Fruit fly (Drosophila melanogaster) Kc167 (cell line): ENCODE data around the gene CG10163.

Source experiments
- Myc ChIP-seq: fragments of >200 bp; optimal IDR thresholded peaks from 2 replicates; lab custom pipeline; 2017; ENCODE audit warnings: missing external identifiers
- Sin3A ChIP-seq: fragments of >200 bp; optimal IDR thresholded peaks from 2 replicates; lab custom pipeline; 2018; ENCODE audit warnings: missing external identifiers
- h ChIP-seq: fragments of >200 bp; optimal IDR thresholded peaks from 3 replicates; lab custom pipeline; 2018; ENCODE audit warnings: missing external identifiers
- insv ChIP-seq: fragments of >200 bp; optimal IDR thresholded peaks from 3 replicates; lab custom pipeline; 2018; ENCODE audit warnings: missing external identifiers
- psq ChIP-seq: fragments of >200 bp; optimal IDR thresholded peaks from 2 replicates; lab custom pipeline; 2017; ENCODE audit warnings: missing external identifiers
- ttk ChIP-seq: sonication (Bioruptor generic); optimal IDR thresholded peaks from 2 replicates; lab custom pipeline; 2017; ENCODE audit warnings: missing external identifiers

CG10163 gene

DNA sequence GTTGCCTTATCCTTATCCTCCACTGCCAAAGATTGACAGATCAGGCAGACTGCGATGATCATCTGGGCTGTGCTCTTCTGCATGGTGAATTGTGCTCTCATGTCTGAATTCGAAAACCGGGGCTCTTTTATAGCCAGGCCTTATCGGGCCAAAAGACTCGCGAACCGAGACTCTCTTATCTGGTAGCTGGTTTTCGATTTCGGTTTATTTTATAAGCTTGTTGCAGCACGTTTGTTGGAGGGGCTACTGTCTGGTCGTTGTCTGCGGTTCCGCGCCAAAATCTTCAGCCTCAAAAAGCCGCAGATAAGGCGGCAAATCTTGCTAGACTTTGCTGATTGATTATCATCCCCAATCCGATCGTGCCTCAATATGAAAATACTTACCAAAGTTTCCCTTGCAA, at the start of gene CG10163:
Gene CG10163 (minus strand): TSS at position 101 of the 400 bp plus-strand sequence.
- TF ChIP-seq h, result no peak
- TF ChIP-seq Myc, result no peak

DNA sequence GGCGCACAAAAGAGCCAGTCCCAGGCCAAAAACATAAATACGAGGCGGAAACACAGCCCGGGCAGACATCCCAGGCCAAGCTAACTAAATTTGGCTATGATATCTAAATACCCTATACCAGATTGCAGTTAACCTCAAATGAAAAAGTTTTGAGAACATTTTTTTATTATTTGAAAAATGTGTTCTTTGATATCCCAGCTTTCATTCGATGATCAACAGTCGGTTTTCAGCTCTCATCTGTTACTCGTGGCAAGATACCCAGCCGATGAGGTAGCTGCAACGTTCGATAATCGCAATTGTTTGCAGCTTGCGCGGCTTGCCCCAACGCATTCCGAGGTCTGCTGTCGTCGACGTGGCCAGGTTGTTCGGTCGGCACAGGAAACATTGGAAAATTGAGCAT, 48.7 kb upstream of the CG10163 start:
- TF ChIP-seq Sin3A (lab: Kevin White, UChicago) (no peak), ttk (no peak), h (no peak), Myc (no peak), psq (lab: Kevin White, UChicago) (no peak), insv (no peak)

DNA sequence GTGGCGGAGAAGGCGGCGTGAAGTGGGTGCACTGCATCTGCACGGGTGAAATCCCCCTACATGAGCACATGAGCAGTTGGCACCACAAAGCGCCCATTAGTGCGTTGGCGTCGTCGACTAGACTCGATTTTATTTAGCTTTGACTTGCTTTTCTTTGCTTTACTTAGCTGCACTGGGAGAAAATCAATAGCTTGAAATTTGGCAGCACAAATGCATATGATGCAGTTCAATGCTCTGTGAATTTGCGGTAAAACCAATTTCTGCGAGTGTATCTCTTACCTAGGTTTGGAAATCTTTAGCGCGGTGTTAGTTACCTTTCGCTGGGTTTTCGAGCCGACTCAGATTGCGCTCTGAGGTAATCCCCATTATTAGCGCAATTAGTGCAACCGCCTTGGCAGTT, 46.3 kb upstream of the CG10163 start:
- TF ChIP-seq Sin3A (lab: Kevin White, UChicago), result no peak
- TF ChIP-seq ttk, result no peak
- no peak for TF ChIP-seq h
- TF ChIP-seq Myc, result no peak

DNA sequence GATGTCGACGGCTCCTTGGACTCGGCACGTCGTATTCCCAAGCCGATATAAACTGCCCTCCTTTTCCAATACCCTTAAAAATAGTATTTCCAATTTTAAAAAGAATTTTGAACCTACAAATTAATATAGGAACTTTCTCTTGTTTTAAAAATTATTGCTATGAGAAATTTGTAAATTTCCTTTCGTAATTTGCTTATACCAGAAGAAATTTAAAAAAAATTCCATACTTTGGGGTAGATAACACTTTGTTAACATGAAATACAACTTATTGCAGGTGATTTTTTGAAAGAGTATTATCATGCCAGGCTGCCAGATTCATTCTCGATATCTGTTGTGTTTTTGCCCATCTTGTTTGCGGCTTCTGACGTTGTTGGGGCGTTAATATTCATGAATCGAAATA, 43.9 kb upstream of the CG10163 start:
- TF ChIP-seq Myc, result no peak
- no peak for TF ChIP-seq Sin3A (lab: Kevin White, UChicago)
- TF ChIP-seq h, result no peak
- TF ChIP-seq ttk, result no peak
- TF ChIP-seq psq (lab: Kevin White, UChicago), result no peak
- no peak for TF ChIP-seq insv

DNA sequence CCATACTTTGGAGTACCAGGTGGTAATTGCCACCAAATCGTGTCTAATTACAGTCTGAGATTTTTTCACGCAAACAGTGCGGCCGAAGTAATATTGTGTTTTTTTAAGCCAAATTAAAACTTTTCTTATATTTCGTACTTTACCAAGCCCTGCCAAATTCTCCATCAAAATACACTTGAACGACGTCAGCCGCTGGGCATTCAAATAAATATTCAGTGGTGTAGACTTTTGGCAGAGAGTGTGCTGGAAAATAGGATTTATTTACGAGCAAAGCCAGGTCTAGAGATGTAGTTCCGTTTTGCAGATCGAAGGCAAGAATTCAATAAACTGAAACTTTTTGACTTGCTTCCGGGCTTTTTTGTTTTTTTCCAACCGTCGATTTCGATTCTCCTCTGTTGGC, 38.1 kb upstream of the CG10163 start:
- TF ChIP-seq insv (no peak), h (no peak), Sin3A (lab: Kevin White, UChicago) (no peak), ttk (no peak), Myc (no peak), psq (lab: Kevin White, UChicago) (no peak)

DNA sequence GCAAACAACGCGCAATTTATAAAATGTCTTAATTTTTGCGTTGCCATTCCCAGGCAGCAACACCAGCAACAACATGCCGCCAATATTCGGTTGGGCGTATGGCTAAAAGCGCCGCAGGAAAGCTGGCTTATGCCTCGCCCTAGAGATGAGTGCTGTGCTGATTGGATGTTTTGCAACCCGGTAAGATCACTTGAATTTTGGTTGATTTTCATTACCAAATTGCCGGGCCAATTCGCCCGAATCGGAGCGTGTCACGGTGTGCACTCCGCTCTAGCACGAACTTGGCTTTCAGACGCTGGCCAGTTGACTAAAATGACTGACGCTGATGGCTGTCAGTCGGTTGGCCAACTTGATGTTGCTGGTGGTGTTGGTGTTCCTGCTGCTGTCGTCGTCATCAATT, 26.9 kb upstream of the CG10163 start:
- TF ChIP-seq Sin3A (lab: Kevin White, UChicago) (no peak), h (no peak), psq (lab: Kevin White, UChicago) (no peak), Myc (no peak), ttk (no peak), insv (no peak)

DNA sequence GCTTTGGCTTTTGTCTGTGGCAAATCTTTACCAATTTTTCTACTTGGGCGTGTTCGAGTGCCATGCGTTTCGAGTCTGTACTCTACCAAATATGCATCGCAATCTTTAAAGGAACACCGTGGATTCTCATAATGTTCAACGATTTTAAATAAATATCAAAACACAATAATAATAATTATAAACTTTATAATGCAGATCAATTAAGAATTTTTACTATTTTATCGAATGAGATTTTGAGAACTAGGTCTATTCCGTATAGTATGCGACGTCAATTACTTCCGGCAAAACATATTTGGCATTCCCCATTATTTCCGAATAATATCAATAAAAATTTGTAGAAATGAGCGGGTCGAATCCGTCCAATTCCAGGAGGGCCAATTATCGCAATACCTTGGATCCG, 16.9 kb upstream of the CG10163 start, which contains the start of gene CG43168:
Gene CG43168 (plus strand): TSS at position 301 of the 400 bp plus-strand sequence.
- TF ChIP-seq psq (lab: Kevin White, UChicago) (no peak), Myc (no peak), h (no peak)

DNA sequence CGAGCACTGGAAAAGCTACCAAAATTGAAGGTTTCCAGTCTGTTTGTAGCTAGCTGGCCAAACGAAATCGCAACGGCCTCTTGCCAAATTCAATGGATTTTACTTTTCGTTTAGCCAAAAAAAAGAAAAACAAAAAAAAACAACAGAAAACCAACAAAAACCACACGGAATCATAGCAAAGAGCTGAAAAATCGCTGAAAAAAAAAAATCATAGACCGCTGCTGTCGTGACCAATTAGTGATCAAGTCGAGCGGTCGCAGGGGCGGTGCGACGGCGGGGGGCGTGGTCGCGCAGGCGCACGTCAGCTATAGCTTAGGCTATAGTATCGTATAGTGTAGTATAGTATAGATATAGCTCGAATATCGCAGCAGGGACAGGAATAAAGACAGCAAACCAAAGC, 16.4 kb upstream of the CG10163 start:
- TF ChIP-seq insv (no peak), ttk (no peak), h (no peak), Myc (no peak)

DNA sequence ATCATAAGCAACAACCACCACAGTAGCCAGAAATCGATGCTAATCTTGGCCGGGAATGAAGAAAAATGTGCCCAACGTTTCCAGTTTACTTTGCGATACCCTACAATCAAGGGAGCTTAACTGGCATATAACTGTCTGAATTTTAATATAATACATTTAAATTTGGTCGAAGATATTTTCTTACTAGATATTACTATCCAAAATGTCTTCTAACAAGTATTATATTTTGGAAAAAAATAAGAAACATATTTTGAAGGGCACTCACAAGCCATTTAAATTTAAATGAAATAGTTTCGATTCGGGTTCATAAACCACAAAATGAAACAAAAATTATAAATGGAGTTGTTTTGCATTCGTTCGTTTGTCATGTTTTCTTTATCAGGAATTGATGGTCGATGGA, 11.7 kb upstream of the CG10163 start:
- TF ChIP-seq insv (no peak), Myc (no peak), ttk (no peak), h (no peak), psq (lab: Kevin White, UChicago) (no peak), Sin3A (lab: Kevin White, UChicago) (no peak)

DNA sequence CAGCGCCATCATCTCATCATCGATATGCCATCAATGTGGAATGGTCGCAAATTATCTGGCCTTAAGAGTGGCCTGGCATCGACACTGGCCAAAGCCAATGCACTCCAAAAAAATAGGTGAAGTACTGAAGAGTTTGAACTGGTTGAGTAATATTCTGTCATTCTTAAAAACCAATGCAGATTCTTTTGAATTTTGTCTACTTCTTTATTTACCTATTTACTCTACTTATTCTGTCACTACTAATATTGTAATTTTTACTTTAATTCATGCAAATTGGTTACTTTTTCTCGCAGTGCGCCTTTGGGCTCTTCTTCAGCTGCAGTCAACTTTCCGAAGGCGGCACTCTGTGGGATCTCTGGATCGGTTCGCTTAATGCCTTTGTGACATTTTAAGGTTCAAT, 10.4 kb upstream of the CG10163 start:
- TF ChIP-seq Myc (no peak), h (no peak), ttk (no peak), Sin3A (lab: Kevin White, UChicago) (no peak), insv (no peak), psq (lab: Kevin White, UChicago) (no peak)

DNA sequence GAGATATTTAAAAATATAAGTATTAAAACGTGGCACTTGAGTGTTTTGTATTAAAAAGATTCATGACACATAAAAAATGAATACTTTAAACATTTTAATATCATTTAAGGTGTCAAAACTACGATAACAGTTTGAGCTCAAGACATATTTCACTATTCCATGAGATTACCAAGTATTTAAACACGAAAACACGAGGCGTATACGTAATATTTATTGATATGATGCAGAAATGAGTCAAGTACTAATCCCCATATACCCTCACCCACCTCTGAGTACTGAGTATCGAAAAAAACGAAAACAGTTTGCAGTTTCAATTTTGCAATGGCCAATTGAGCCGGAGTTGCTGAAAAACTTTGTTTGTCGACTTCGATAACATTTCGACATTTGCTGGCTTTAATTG, 9.5 kb upstream of the CG10163 start:
- TF ChIP-seq ttk (no peak), h (no peak)

DNA sequence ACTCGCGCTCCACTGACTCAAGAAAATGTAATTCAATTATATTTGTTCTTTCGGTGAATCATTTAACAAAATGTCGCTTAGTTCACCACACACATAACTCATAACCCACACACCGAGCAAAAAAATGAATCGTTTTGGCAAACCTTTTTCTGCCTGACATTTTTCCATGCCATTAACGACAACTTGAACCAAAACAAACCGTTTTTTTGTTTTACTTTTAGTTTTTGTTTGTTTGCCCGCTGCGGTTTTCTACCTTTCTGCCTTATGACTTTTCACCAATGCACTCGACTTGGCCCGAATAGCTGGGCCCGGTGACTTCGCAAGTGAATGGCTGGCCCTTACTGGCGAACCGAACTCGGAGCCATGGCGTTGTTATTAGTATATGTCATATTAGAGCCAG, 8.9 kb upstream of the CG10163 start:
- TF ChIP-seq psq (lab: Kevin White, UChicago) (no peak), ttk (no peak), h (no peak), Sin3A (lab: Kevin White, UChicago) (no peak), Myc (no peak), insv (no peak)

DNA sequence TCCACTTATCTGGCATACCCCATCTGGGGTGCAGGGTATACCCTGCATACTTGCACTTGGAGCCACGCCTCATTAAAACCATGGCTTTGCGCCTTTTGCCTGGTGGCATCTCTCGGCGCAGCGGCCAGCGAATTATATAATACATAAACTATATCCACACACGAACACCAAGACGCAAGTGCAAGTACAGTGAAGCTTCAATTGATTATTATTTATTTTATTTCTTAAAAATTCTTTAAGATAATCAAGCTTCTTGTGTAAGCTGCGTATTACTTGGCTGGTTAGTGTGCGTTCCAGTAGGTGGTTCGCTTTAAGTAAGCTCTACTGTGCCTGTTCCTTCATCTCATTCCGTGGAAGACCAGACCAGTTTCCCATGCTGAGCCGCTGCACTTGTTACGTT, 7.8 kb upstream of the CG10163 start:
- TF ChIP-seq h (no peak), ttk (no peak), Sin3A (lab: Kevin White, UChicago) (no peak), psq (lab: Kevin White, UChicago) (no peak), insv (no peak), Myc (no peak)

DNA sequence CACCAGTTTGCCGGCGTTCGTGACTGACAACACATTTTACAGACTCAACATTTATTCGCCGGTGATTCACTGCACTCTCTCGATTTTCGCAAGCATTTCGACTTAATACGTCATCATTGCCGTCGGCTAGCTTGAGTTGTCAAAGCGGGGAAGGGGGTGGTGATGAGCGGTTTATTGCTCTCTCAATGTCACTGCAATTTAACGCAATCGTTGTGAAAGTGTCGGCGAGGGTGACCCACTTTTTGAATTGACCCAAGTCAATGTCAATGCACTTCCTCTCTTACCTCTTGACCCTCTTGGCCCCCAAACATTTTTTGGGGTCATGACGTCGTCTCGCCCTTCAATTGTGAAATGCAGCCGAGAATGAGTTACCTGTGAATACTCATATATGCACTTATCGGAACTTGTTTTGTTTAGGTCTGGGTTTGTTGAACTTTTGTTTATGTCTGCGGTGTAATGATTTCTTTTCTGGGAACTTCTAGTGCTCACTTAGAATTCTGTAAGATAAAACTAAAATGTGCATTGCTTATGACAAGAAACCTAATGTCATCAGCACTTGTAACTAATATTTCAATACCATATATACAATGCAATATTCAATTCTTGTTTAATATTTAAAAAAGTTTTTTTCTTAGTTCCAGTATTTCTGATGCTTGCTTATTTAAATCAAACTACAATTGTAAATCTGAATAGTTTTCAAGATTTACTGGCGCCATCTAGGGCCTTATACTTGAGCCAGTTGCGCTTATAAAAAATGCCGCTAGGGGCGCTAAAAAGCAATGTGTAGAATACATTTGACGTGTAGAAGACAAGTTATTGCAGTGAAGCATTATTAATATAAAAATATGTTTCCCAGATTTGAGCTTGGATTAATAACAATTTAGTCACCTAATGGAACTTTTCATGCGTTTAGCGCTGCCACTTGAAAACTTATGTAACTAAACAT, 5.6 kb upstream of the CG10163 start:
- no peak for TF ChIP-seq insv
- no peak for TF ChIP-seq psq (lab: Kevin White, UChicago)
- TF ChIP-seq Sin3A (lab: Kevin White, UChicago), result no peak
- no peak for TF ChIP-seq ttk
- TF ChIP-seq Myc, result no peak
- TF ChIP-seq h, result no peak
